Worm (Caenorhabditis elegans): ENCODE results near the gene exc-9.
A peak's percentile ranks its signal among the peaks of the same experiment; 100 is the strongest.

exc-9 gene

ce11 chrIV:7926102-7926840, 14.5 kb downstream of the exc-9 start, which contains the start of gene rps-2:
TSS of gene rps-2 (minus strand) at chrIV:7926391.
- TF ChIP-seq unc-120 (tag; optimal IDR thresholded peaks at IDR 0.05; ENCODE audit: poor library complexity, severe bottlenecking), result peak; percentile 9
- no peak for TF ChIP-seq flh-1 (GFP tag; optimal IDR thresholded peaks at IDR 0.05)
- peak; percentile 30 for TF ChIP-seq hlh-1 (tag; optimal IDR thresholded peaks at IDR 0.05)
- TF ChIP-seq blmp-1 (tag; optimal IDR thresholded peaks at IDR 0.05), result no peak
- no peak for TF ChIP-seq drap-1 (GFP tag; optimal IDR thresholded peaks at IDR 0.05)
- peak; percentile 64 for TF ChIP-seq lsy-2 (tag; optimal IDR thresholded peaks at IDR 0.05)
- TF ChIP-seq mep-1 (tag; optimal IDR thresholded peaks at IDR 0.05), result peak; percentile 31

- TF ChIP-seq nhr-28 (tag; optimal IDR thresholded peaks at IDR 0.05), result no peak
- TF ChIP-seq hlh-1 (tag; optimal IDR thresholded peaks at IDR 0.05), result no peak
- no peak for TF ChIP-seq ham-2 (GFP tag; optimal IDR thresholded peaks at IDR 0.05)
- no peak for TF ChIP-seq pha-4 (tag; optimal IDR thresholded peaks at IDR 0.05)
- no peak for TF ChIP-seq flh-1 (GFP tag; optimal IDR thresholded peaks at IDR 0.05)
- no peak for TF ChIP-seq lin-32 (GFP tag; optimal IDR thresholded peaks at IDR 0.05)
- no peak for TF ChIP-seq ceh-43 (GFP tag; optimal IDR thresholded peaks at IDR 0.05)
- TF ChIP-seq elt-3 (tag; optimal IDR thresholded peaks at IDR 0.05), result no peak
- TF ChIP-seq elt-1 (tag; optimal IDR thresholded peaks at IDR 0.05; ENCODE audit: borderline replicate concordance, insufficient read depth), result no peak
- no peak for TF ChIP-seq nhr-237 (tag; optimal IDR thresholded peaks at IDR 0.05)
- TF ChIP-seq ceh-39 (tag; optimal IDR thresholded peaks at IDR 0.05), result no peak
- no peak for TF ChIP-seq mep-1 (tag; optimal IDR thresholded peaks at IDR 0.05)
- no peak for TF ChIP-seq sem-2 (GFP tag; optimal IDR thresholded peaks at IDR 0.05)
- TF ChIP-seq ceh-83 (GFP tag; optimal IDR thresholded peaks at IDR 0.05), result no peak
- no peak for TF ChIP-seq blmp-1 (tag; optimal IDR thresholded peaks at IDR 0.05)
- no peak for TF ChIP-seq mab-5 (tag; optimal IDR thresholded peaks at IDR 0.05)
Measured at ce11 chrIV:7924975-7925828, 15.6 kb downstream of the exc-9 start.

ce11 chrIV:7923982-7924480, 16.8 kb downstream of the exc-9 start, which contains the start of the genes xpo-3 and C49H3.3:
TSS of gene xpo-3 (minus strand) at chrIV:7924032.
TSS of gene C49H3.3 (plus strand) at chrIV:7924350.
- TF ChIP-seq mls-2 (tag; optimal IDR thresholded peaks at IDR 0.05), result no peak
- no peak for TF ChIP-seq ztf-11 (tag; optimal IDR thresholded peaks at IDR 0.05)
- TF ChIP-seq ham-2 (GFP tag; optimal IDR thresholded peaks at IDR 0.05), result peak; percentile 55
- no peak for TF ChIP-seq pha-4 (tag; optimal IDR thresholded peaks at IDR 0.05)
- no peak for TF ChIP-seq drap-1 (GFP tag; optimal IDR thresholded peaks at IDR 0.05)
- TF ChIP-seq M03D4.4 (tag; optimal IDR thresholded peaks at IDR 0.05), result no peak
- TF ChIP-seq elt-3 (tag; optimal IDR thresholded peaks at IDR 0.05), result no peak
- TF ChIP-seq lin-13 (tag; optimal IDR thresholded peaks at IDR 0.05), result peak; percentile 11
- TF ChIP-seq sem-2 (GFP tag; optimal IDR thresholded peaks at IDR 0.05), result no peak
- TF ChIP-seq sptf-1 (tag; optimal IDR thresholded peaks at IDR 0.05), result no peak
- no peak for TF ChIP-seq unc-62 (GFP tag; optimal IDR thresholded peaks at IDR 0.05)
- TF ChIP-seq nhr-76 (tag; optimal IDR thresholded peaks at IDR 0.05), result no peak
- no peak for TF ChIP-seq ceh-43 (GFP tag; optimal IDR thresholded peaks at IDR 0.05)
- TF ChIP-seq nhr-237 (tag; optimal IDR thresholded peaks at IDR 0.05), result no peak
- TF ChIP-seq nhr-12 (tag; optimal IDR thresholded peaks at IDR 0.05), result no peak
- TF ChIP-seq nhr-2 (tag; optimal IDR thresholded peaks at IDR 0.05), result no peak
- TF ChIP-seq mab-5 (tag; optimal IDR thresholded peaks at IDR 0.05), result no peak
- TF ChIP-seq mep-1 (tag; optimal IDR thresholded peaks at IDR 0.05), result peak; percentile 78
- TF ChIP-seq tbx-8 (GFP tag; optimal IDR thresholded peaks at IDR 0.05), result no peak
- TF ChIP-seq unc-39 (tag; optimal IDR thresholded peaks at IDR 0.05), result no peak
- no peak for TF ChIP-seq bed-3 (GFP tag; optimal IDR thresholded peaks at IDR 0.05)
- TF ChIP-seq lsy-2 (tag; optimal IDR thresholded peaks at IDR 0.05), result peak; percentile 18
- TF ChIP-seq ces-1 (GFP tag; optimal IDR thresholded peaks at IDR 0.05), result peak; percentile 68
- no peak for TF ChIP-seq cnd-1 (tag; optimal IDR thresholded peaks at IDR 0.05)
- no peak for TF ChIP-seq unc-120 (tag; optimal IDR thresholded peaks at IDR 0.05; ENCODE audit: poor library complexity, severe bottlenecking)
